Worm (Caenorhabditis elegans): ENCODE results near the gene R09H10.3.
A peak's percentile ranks its signal among the peaks of the same experiment; 100 is the strongest.
"Not testable (repeated sequence)": the region's sequence is repeated elsewhere in the genome, so short reads cannot be mapped to it uniquely, and the experiment has no call there.

R09H10.3 gene

DNA sequence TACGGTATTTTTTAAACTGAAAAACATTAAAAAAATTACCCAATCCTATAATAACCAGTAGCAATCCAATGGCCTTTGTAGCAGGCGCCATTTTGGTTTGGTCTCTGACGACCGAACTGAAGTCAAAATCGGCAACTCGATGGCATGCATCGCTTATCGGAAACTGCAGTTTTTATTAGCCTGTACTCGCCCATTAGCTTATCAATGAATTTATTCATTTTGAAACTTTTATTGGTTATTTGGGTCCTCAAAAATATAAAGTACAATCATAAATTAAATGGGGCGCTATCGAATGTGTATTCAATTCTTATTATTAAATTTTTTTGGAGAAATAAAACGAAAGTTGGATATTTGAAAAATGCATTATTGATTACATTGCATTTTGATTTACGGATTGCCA is 21.9 kb downstream of the R09H10.3 start, which contains the start of gene R09H10.5:
R09H10.5 (minus strand) TSS at position 106 of the 400 bp plus-strand sequence.
- TF ChIP-seq elt-2 (tag; optimal IDR thresholded peaks at IDR 0.05) (peak; percentile 60), tlp-1 (tag; optimal IDR thresholded peaks at IDR 0.05) (peak; percentile 58), lin-13 (GFP tag; optimal IDR thresholded peaks at IDR 0.05) (no peak), unc-62 (GFP tag; optimal IDR thresholded peaks at IDR 0.05) (no peak), xbp-1 (tag; optimal IDR thresholded peaks at IDR 0.05) (no peak), ceh-90 (tag; optimal IDR thresholded peaks at IDR 0.05) (no peak)

DNA sequence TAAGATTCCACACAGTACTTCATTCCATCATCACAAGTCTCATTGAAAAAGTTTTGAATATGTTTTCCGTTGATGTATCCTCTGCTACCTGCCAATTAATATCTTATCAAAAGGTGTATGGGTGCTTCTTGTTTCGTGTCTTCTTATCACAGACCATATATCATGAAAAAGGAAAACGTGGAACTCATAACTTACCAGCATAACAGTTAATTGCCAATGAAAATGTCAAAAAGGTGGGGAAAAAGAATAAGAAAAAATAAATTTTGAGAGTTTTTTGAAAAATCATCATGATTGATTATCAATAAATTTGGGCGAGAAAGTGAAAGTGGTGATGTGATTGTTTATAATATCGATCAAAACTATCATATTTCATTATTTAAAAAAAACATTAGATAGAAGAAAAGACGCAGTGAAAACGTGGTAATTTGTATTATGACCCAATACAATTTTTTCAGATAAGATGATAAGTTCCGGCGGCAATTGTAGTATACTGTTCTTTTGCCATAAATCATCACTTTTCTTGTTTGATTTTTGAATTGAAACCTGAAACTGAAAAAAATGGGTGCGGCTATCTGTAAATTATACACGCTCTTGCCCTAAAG is 24.2 kb downstream of the R09H10.3 start, which contains the start of gene F56C4.4:
F56C4.4 (minus strand) TSS at position 315 of the 602 bp plus-strand sequence.
- peak; percentile 63 for TF ChIP-seq elt-2 (tag; optimal IDR thresholded peaks at IDR 0.05)
- peak; percentile 2 for TF ChIP-seq lin-14 (GFP tag; optimal IDR thresholded peaks at IDR 0.05)
- peak; percentile 31 for TF ChIP-seq blmp-1 (tag; optimal IDR thresholded peaks at IDR 0.05)
- TF ChIP-seq zag-1 (tag; optimal IDR thresholded peaks at IDR 0.05): no peak

DNA sequence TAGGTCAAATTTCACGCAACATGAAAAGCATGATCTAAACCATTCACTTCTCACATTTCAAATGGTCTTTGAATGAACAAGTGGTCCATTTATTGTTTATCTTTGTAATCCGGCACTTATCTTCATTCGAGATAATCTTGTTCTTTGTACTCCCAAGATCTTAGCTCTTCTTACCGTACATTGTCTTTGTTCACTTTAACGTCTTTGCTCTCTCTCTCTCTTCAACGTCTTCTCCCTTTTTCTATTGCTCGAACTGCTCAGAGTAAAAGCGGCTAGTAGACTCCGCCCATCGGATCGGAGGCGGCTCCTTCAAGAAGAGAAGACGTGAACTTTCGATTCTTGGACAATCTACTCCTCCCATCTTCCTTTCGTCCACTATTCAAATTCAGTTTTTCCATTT is 29.8 kb downstream of the R09H10.3 start, which contains the start of gene F56C4.1:
F56C4.1 (plus strand) TSS at position 301 of the 400 bp plus-strand sequence.
- TF ChIP-seq tlp-1 (tag; optimal IDR thresholded peaks at IDR 0.05) (no peak), lin-13 (GFP tag; optimal IDR thresholded peaks at IDR 0.05) (no peak), nhr-85 (tag) (no peak), pqm-1 (tag; optimal IDR thresholded peaks at IDR 0.05) (no peak), lin-39 (tag; optimal IDR thresholded peaks at IDR 0.05) (no peak), elt-2 (tag; optimal IDR thresholded peaks at IDR 0.05) (no peak), egl-27 (tag; optimal IDR thresholded peaks at IDR 0.05) (no peak), lin-35 (GFP tag; optimal IDR thresholded peaks at IDR 0.05) (no peak), fos-1 (tag; optimal IDR thresholded peaks at IDR 0.05) (no peak), pag-3 (tag; optimal IDR thresholded peaks at IDR 0.05; ENCODE audit: borderline replicate concordance, insufficient read depth) (no peak), snu-23 (GFP tag; optimal IDR thresholded peaks at IDR 0.05) (no peak), skn-1 (tag; optimal IDR thresholded peaks at IDR 0.05) (no peak), aly-2 (tag; optimal IDR thresholded peaks at IDR 0.05) (no peak), sox-4 (tag; optimal IDR thresholded peaks at IDR 0.05) (no peak), unc-30 (tag; optimal IDR thresholded peaks at IDR 0.05) (no peak), nhr-11 (tag; optimal IDR thresholded peaks at IDR 0.05) (no peak), ztf-4 (tag; optimal IDR thresholded peaks at IDR 0.05) (no peak)

DNA sequence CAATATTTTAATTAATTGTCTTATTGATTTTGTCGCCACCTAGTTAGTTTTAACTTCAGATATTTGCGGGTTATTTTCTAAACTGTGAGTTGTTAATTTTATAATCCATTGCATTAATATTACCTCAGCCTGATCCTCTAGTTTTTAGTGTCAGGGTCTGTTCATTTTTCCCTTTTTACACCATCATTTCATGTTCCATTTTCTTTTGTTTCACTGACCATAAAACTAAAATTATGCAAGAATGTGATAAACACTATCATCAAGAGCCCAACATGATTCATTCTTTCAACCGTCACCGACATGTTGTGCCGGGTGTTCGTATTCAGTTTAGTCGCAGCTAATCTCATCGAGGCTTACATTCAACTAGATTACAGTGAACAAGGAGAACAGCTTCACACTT is 32.1 kb downstream of the R09H10.3 start, which contains the start of gene F56C4.2:
F56C4.2 (plus strand) TSS at position 301 of the 400 bp plus-strand sequence.
- no peak for TF ChIP-seq ets-5 (GFP tag; IDR thresholded peaks at IDR 0.05)
- no peak for TF ChIP-seq dpl-1 (GFP tag; optimal IDR thresholded peaks at IDR 0.05)
- TF ChIP-seq skn-1 (tag; optimal IDR thresholded peaks at IDR 0.05): no peak
- no peak for TF ChIP-seq ceh-63 (GFP tag; optimal IDR thresholded peaks at IDR 0.05)
- no peak for TF ChIP-seq nhr-20 (tag; optimal IDR thresholded peaks at IDR 0.05)

DNA sequence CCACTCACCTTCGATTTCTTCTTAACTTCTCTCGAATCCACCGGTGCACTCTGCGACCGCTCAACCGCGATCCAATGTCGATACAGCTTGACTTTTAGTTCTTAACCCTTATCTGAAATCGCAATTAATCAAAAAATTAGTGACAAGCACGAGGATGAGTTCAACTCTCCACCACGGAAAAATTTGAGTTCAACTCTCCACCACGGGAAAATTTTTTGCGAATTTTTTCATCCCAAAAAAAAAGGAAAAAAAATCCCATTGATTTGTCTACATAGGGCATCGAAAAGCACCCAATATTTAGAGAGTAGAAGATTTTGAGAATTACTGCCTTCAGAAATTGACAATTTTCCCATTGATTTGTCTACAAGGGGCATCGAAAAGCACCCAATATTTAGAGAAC is 47.2 kb downstream of the R09H10.3 start, which contains the start of gene glb-19:
glb-19 (minus strand) TSS at position 101 of the 400 bp plus-strand sequence.
- not testable (repeated sequence) for TF ChIP-seq grh-1 (GFP tag; IDR thresholded peaks at IDR 0.05); nhr-19 (GFP tag; conservative IDR thresholded peaks at IDR 0.05); dsc-1 (tag; optimal IDR thresholded peaks at IDR 0.05)

DNA sequence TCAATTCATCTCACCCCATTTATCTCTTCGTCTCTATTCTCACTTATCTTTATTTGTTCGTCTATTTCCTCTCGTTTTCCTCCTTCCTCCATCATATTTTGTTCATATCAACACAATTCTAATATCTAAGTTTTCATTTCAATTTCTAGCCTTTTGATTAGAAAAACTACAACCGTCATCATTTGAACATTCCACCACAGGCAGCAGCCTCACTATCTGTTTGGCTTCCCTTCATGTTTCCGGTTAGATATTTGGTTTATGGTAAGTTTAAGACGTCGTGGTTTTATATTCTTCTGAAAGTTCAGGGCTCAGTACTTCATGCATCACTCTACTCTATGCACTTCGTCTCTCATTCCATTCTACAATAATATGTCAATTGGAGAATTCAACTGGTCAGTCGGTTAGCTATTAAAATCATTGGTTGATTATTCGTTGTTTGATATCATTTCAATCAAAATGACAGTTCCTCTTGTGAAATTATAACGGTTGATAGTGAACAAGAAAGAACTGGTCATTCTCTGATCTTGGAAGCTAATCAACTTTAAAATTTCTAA is 50.0 kb downstream of the R09H10.3 start, which contains the start of gene K08C7.1:
K08C7.1 (plus strand) TSS at position 43 of the 554 bp plus-strand sequence.
- TF ChIP-seq alr-1 (tag; optimal IDR thresholded peaks at IDR 0.05; ENCODE audit: borderline replicate concordance) (no peak), nhr-28 (tag; optimal IDR thresholded peaks at IDR 0.05) (no peak), elt-2 (tag; optimal IDR thresholded peaks at IDR 0.05) (peak; percentile 45), hlh-17 (GFP tag; optimal IDR thresholded peaks at IDR 0.05; ENCODE audit: borderline replicate concordance) (no peak)

Measured in whole organism, L1 larva.